Fruit fly (Drosophila melanogaster): ENCODE data around the gene Snmp1.

DNA sequence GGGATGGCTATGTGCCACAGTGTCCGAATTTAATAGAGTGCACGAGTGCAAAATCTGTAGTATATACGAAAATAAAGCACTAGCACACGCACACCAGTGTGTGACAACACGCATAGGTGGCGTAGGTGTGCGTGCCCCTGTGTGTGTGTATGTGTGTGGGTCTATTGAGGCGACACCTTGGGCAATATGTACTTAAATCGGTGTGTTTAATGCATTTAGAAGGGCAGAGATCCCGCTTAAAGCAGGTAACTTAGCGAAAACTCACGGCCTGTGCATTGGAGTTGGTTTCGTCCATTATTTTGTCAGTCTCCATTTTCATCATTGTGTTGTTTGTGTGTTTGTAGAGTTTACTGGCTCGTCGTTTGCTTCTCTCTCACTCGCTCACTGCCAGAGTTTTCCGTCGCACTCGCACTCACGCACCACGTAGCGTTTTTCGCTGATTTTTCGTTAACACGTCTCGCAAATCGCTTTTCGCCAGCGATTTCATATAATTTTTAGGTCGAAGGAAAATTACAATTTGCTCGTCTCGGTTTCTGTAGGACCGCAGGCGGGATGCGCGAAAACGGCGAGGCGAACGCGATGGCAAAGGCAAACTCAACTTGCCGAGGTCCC is 41.2 kb downstream of the Snmp1 start:
- TF ChIP-seq dsf (GFP tag; optimal IDR thresholded peaks at IDR 0.05; ENCODE audit: borderline replicate concordance) (no peak), pan (optimal IDR thresholded peaks at IDR 0.05) (no peak), psq (GFP tag; optimal IDR thresholded peaks at IDR 0.05) (no peak), br (GFP tag; optimal IDR thresholded peaks at IDR 0.05) (no peak), GATAd (GFP tag; optimal IDR thresholded peaks at IDR 0.05) (no peak), Myc (optimal IDR thresholded peaks at IDR 0.05) (no peak), Hnf4 (GFP tag; optimal IDR thresholded peaks at IDR 0.05) (no peak), Sp1 (GFP tag; optimal IDR thresholded peaks at IDR 0.05) (no peak), HLH106 (tag; optimal IDR thresholded peaks at IDR 0.05) (no peak), ey (GFP tag; optimal IDR thresholded peaks at IDR 0.05) (no peak), Jra (GFP tag; optimal IDR thresholded peaks at IDR 0.05) (no peak), CG9705 (GFP tag; optimal IDR thresholded peaks at IDR 0.05) (no peak), usp (GFP tag; optimal IDR thresholded peaks at IDR 0.05) (no peak)
